Worm (Caenorhabditis elegans) whole organism, young adult: Measurements from ENCODE around the gene D1044.6.

Source experiments
- C06A6.2 ChIP-seq: fragments of 200-800 bp; sonication (Bioruptor generic); conservative IDR thresholded peaks from 2 replicates; pipeline ENCODE4 v1.3.6; 2022; ENCODE audit warnings: missing genetic modification characterization, missing compliant biosample characterization
- D2030.7 ChIP-seq: fragments of 200-800 bp; sonication (Bioruptor generic); IDR thresholded peaks from 2 replicates; pipeline ENCODE4 v1.3.6; 2022; ENCODE audit warnings: missing genetic modification reagents, missing genetic modification characterization, missing compliant biosample characterization
- F23B12.7 ChIP-seq: sonication (generic microtip); optimal IDR thresholded peaks from 2 replicates; lab custom pipeline; 2017; ENCODE audit warnings: missing genetic modification characterization, mild to moderate bottlenecking, missing compliant biosample characterization, antibody characterized with exemption, moderate library complexity; ENCODE audit not compliant: insufficient read depth
- Y53G8AR.9 ChIP-seq: fragments of 200-800 bp; sonication (Bioruptor generic); conservative IDR thresholded peaks from 2 replicates; pipeline ENCODE4 v1.3.6; 2022; ENCODE audit warnings: missing genetic modification reagents, missing genetic modification characterization, missing compliant biosample characterization
- Y79H2A.3 ChIP-seq: fragments of 200-800 bp; sonication (Bioruptor generic); conservative IDR thresholded peaks from 2 replicates; pipeline ENCODE4 v1.3.6; 2022; ENCODE audit warnings: missing genetic modification reagents, missing genetic modification characterization, missing compliant biosample characterization
- aptf-2 ChIP-seq: fragments of 200-800 bp; sonication (Bioruptor generic); conservative IDR thresholded peaks from 2 replicates; pipeline ENCODE4 v1.3.6; 2022; ENCODE audit warnings: missing genetic modification reagents, missing genetic modification characterization, missing compliant biosample characterization
- attf-3 ChIP-seq: fragments of 200-800 bp; sonication (Bioruptor generic); conservative IDR thresholded peaks from 2 replicates; pipeline ENCODE4 v1.3.6; 2022; ENCODE audit warnings: missing genetic modification reagents, missing genetic modification characterization, missing compliant biosample characterization
- attf-5 ChIP-seq: fragments of 200-800 bp; sonication (Bioruptor generic); optimal IDR thresholded peaks from 2 replicates; lab custom pipeline; 2018; ENCODE audit warnings: mild to moderate bottlenecking, missing genetic modification characterization, missing compliant biosample characterization
- bed-1 ChIP-seq: fragments of 200-800 bp; sonication (Bioruptor generic); IDR thresholded peaks from 2 replicates; pipeline ENCODE4 v1.3.6; 2022; ENCODE audit warnings: missing genetic modification reagents, missing genetic modification characterization, missing compliant biosample characterization
- chd-7 ChIP-seq: sonication (generic microtip); optimal IDR thresholded peaks from 2 replicates; lab custom pipeline; 2016; ENCODE audit warnings: mild to moderate bottlenecking, missing genetic modification characterization, moderate library complexity, missing compliant biosample characterization
- egl-44 ChIP-seq: fragments of 200-800 bp; sonication (Bioruptor generic); IDR thresholded peaks from 2 replicates; pipeline ENCODE4 v1.3.6; 2022; ENCODE audit warnings: missing genetic modification reagents, missing genetic modification characterization, missing compliant biosample characterization
- ekl-4 ChIP-seq: fragments of 200-800 bp; sonication (Bioruptor generic); IDR thresholded peaks from 2 replicates; pipeline ENCODE4 v1.3.6; 2022; ENCODE audit warnings: missing genetic modification reagents, missing genetic modification characterization, missing compliant biosample characterization
- hrde-1 ChIP-seq: sonication (generic microtip); optimal IDR thresholded peaks from 2 replicates; lab custom pipeline; 2016; ENCODE audit warnings: missing genetic modification characterization, mild to moderate bottlenecking, missing compliant biosample characterization, moderate library complexity, missing genotype, missing genetic modification reagents, borderline replicate concordance
- lin-26 ChIP-seq: fragments of 200-800 bp; sonication (Bioruptor generic); IDR thresholded peaks from 2 replicates; pipeline ENCODE4 v1.3.6; 2022; ENCODE audit warnings: missing genetic modification reagents, missing genetic modification characterization, missing compliant biosample characterization
- mes-4 ChIP-seq: sonication (generic microtip); optimal IDR thresholded peaks from 2 replicates; lab custom pipeline; 2016; ENCODE audit warnings: missing genotype, missing genetic modification characterization, missing compliant biosample characterization
- nhr-90 ChIP-seq: sonication (generic microtip); optimal IDR thresholded peaks from 2 replicates; lab custom pipeline; 2016; ENCODE audit warnings: missing genotype, mild to moderate bottlenecking, missing genetic modification characterization, missing compliant biosample characterization
- snpc-3.4 ChIP-seq: sonication (generic microtip); optimal IDR thresholded peaks from 2 replicates; lab custom pipeline; 2017; ENCODE audit warnings: missing genetic modification characterization, mild to moderate bottlenecking, missing compliant biosample characterization, antibody characterized with exemption, moderate library complexity, missing genotype, missing genetic modification reagents
- somi-1 ChIP-seq: fragments of 200-800 bp; sonication (Bioruptor generic); optimal IDR thresholded peaks from 2 replicates; lab custom pipeline; 2018; ENCODE audit warnings: mild to moderate bottlenecking, missing genetic modification characterization, missing compliant biosample characterization
- sptf-2 ChIP-seq: fragments of 200-800 bp; sonication (Bioruptor generic); optimal IDR thresholded peaks from 2 replicates; lab custom pipeline; 2018; ENCODE audit warnings: mild to moderate bottlenecking, missing genetic modification characterization, missing compliant biosample characterization
- zim-3 ChIP-seq: sonication (generic microtip); optimal IDR thresholded peaks from 2 replicates; lab custom pipeline; 2017; ENCODE audit warnings: mild to moderate bottlenecking, missing genetic modification characterization, moderate library complexity, missing compliant biosample characterization

D1044.6 gene

DNA sequence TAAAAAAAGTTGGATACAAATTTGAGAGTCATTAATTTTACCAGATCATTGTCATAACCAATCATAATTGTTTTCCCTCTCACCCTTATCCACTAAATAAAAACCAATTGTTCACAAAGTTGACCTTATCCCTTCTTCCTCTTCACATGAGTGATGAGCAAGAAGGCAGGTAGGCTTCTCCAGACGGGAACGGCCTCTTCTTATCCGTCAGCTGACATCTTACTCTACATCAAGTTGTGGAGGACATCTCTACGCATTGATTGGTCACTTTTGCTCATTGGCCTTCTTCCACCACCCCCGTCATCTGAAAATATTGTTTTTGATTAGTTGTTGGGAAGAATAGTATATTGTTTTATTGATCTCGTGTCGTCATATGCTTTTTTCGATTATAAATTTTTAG, 56.6 kb downstream of the D1044.6 start:
- no peak for TF ChIP-seq mes-4
- no peak for TF ChIP-seq F23B12.7 (tag; lab: Kevin White, UChicago)
- TF ChIP-seq C06A6.2 (GFP tag; lab: Robert Waterston, UW) = no peak
- no peak for TF ChIP-seq ekl-4 (GFP tag; lab: Robert Waterston, UW)
- TF ChIP-seq hrde-1 = no peak
- TF ChIP-seq Y79H2A.3 (GFP tag; lab: Robert Waterston, UW) = no peak
- no peak for TF ChIP-seq chd-7
- TF ChIP-seq nhr-90 (tag; lab: Kevin White, UChicago) = no peak
- no peak for TF ChIP-seq egl-44
- no peak for TF ChIP-seq zim-3 (tag; lab: Kevin White, UChicago)
- no peak for TF ChIP-seq lin-26 (GFP tag; lab: Robert Waterston, UW)
- no peak for TF ChIP-seq attf-5 (GFP tag; lab: Kevin White, UChicago)
- no peak for TF ChIP-seq sptf-2
- no peak for TF ChIP-seq D2030.7 (GFP tag; lab: Robert Waterston, UW)
- TF ChIP-seq snpc-3.4 (tag; lab: Kevin White, UChicago) = no peak
- no peak for TF ChIP-seq bed-1 (GFP tag; lab: Robert Waterston, UW)
- TF ChIP-seq aptf-2 (GFP tag; lab: Robert Waterston, UW) = no peak
- TF ChIP-seq attf-3 (GFP tag; lab: Robert Waterston, UW) = no peak
- TF ChIP-seq somi-1 (GFP tag; lab: Kevin White, UChicago) = no peak
- TF ChIP-seq Y53G8AR.9 (GFP tag; lab: Robert Waterston, UW) = no peak
